Worm (Caenorhabditis elegans) whole organism, L2 larva: ENCODE data around the gene Y56A3A.33.

ENCODE experiments used
- ZK546.5 ChIP-seq: sonication (generic microtip); optimal IDR thresholded peaks from 2 replicates; lab custom pipeline; 2017; ENCODE audit warnings: missing biosample characterization, missing genetic modification characterization
- aly-2 ChIP-seq: fragments of 150-350 bp; optimal IDR thresholded peaks from 2 replicates; lab custom pipeline; 2014; ENCODE audit warnings: missing biosample characterization, missing genetic modification characterization
- fos-1 ChIP-seq: fragments of 150-350 bp; optimal IDR thresholded peaks from 2 replicates; lab custom pipeline; 2014; ENCODE audit warnings: missing biosample characterization, missing genetic modification characterization
- unc-55 ChIP-seq: fragments of 150-350 bp; sonication (generic microtip); optimal IDR thresholded peaks from 3 replicates; lab custom pipeline; 2014; ENCODE audit warnings: missing biosample characterization, missing genetic modification reagents, missing genetic modification characterization

DNA sequence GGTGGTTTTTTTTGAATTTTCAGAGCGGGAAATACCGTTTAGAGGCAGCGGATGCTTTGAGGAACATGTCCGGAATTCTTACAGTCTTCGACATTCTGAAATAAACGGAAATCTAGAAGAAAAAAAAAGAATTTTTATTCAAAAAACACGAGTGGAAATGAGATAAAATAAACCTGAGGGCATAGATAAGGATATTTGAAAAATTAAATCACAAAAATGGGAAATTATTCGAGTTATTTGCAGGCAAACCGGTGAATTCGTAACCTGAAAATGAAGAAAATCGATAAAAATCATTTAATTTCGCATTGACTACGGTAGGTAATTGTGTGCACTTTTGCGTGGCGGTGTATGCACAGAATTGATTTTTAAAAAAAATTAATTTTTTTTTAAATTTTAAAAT lies 28.8 kb downstream of the Y56A3A.33 start, which contains the start of gene ung-1:
- no peak for TF ChIP-seq ZK546.5 (tag; lab: Kevin White, UChicago)
- no peak for TF ChIP-seq fos-1
- no peak for TF ChIP-seq unc-55 (GFP tag; lab: Kevin White, UChicago)
- TF ChIP-seq aly-2 = no peak
